Fruit fly (Drosophila melanogaster): Measurements from ENCODE around the gene CG17271.

The CG17271 gene

dm6 chr3R:20828520-20829415 is 7.1 kb upstream of the CG17271 start (continued):
- TF ChIP-seq mirr (GFP tag; optimal IDR thresholded peaks at IDR 0.05) = peak; percentile 29
- no peak for TF ChIP-seq ssp (GFP tag; IDR thresholded peaks at IDR 0.05)
- peak; percentile 39; the same call in 2 of the 3 replicates for TF ChIP-seq CG34422 (GFP tag; IDR thresholded peaks at IDR 0.05)
- no peak for TF ChIP-seq CG9609 (GFP tag; optimal IDR thresholded peaks at IDR 0.05)
- TF ChIP-seq Hey (tag; optimal IDR thresholded peaks at IDR 0.05) = no peak
- TF ChIP-seq CG6689 (GFP tag; IDR thresholded peaks at IDR 0.05) = no peak
- TF ChIP-seq abd-A (tag; optimal IDR thresholded peaks at IDR 0.05) = peak; percentile 67
- TF ChIP-seq CG33213 (GFP tag; optimal IDR thresholded peaks at IDR 0.05) = no peak
- no peak for TF ChIP-seq gcm2 (GFP tag; optimal IDR thresholded peaks at IDR 0.05)
- TF ChIP-seq CG11085 (GFP tag; IDR thresholded peaks at IDR 0.05) = no peak
- peak; percentile 78 for TF ChIP-seq CG12769 (tag; optimal IDR thresholded peaks at IDR 0.05)
- TF ChIP-seq grn (GFP tag; optimal IDR thresholded peaks at IDR 0.05) = peak; percentile 83
- no peak for TF ChIP-seq ase (GFP tag; IDR thresholded peaks at IDR 0.05)
- peak; percentile 51; the same call in 2 of the 4 replicates for TF ChIP-seq Gug (GFP tag; IDR thresholded peaks at IDR 0.05)
- TF ChIP-seq CG1529 (GFP tag; optimal IDR thresholded peaks at IDR 0.05) = no peak
- 0 out of 2 replicates have a peak, but pooled peaks have one; percentile 20 for TF ChIP-seq Scr (GFP tag; IDR thresholded peaks at IDR 0.05; ENCODE audit: partially characterized antibody)
- TF ChIP-seq cad (GFP tag; optimal IDR thresholded peaks at IDR 0.05) = peak; percentile 4
- TF ChIP-seq CG9932 (GFP tag; IDR thresholded peaks at IDR 0.05) = peak; percentile 34; the same call in 1 of the 2 replicates
- peak; percentile 87 for TF ChIP-seq scrt (GFP tag; optimal IDR thresholded peaks at IDR 0.05)

DNA sequence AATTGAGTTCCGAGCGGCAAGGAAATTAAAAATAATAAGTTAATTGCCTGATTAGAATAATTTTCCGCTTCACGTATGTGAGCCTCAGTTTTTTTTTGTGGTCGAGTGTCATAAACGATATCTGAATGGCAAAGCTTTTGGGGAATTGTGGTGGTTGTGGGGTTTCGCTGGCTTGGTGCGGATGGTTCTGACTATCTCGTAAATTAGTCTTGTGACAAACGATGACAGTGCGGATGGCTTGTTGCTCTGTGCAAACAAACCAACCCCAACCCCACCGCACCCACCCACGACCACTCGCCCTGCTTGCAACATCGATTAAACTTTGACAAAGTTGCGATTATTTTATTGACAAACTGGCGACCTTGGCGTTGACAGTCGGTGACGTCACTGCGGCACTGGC is 5.3 kb upstream of the CG17271 start:
- TF ChIP-seq sna (GFP tag; IDR thresholded peaks at IDR 0.05; ENCODE audit: partially characterized antibody) = no peak
- TF ChIP-seq sc (optimal IDR thresholded peaks at IDR 0.05) = no peak
- no peak for TF ChIP-seq sc (GFP tag; optimal IDR thresholded peaks at IDR 0.05)
- no peak for TF ChIP-seq CG2129 (GFP tag; IDR thresholded peaks at IDR 0.05; ENCODE audit: partially characterized antibody)
- TF ChIP-seq hth (optimal IDR thresholded peaks at IDR 0.05) = no peak
- TF ChIP-seq gcm (GFP tag; optimal IDR thresholded peaks at IDR 0.05) = no peak
- no peak for TF ChIP-seq GATAe (GFP tag; conservative IDR thresholded peaks at IDR 0.05)
- no peak for TF ChIP-seq caup (GFP tag; optimal IDR thresholded peaks at IDR 0.05; ENCODE audit: severe bottlenecking)
- TF ChIP-seq CG18476 (GFP tag; optimal IDR thresholded peaks at IDR 0.05) = no peak
- TF ChIP-seq MBD-R2 (GFP tag; IDR thresholded peaks at IDR 0.05) = 0 out of 2 replicates have a peak, but pooled peaks have one; percentile 13
- TF ChIP-seq HHEX (GFP tag; optimal IDR thresholded peaks at IDR 0.05) = no peak
- no peak for TF ChIP-seq abd-A (tag; optimal IDR thresholded peaks at IDR 0.05)
- TF ChIP-seq bsh (GFP tag; optimal IDR thresholded peaks at IDR 0.05) = no peak
- TF ChIP-seq cwo (GFP tag; optimal IDR thresholded peaks at IDR 0.05) = peak; percentile 48
- peak; percentile 55 for TF ChIP-seq CG10543 (GFP tag; optimal IDR thresholded peaks at IDR 0.05)
- TF ChIP-seq CG10431 (GFP tag; optimal IDR thresholded peaks at IDR 0.05) = no peak
- no peak for TF ChIP-seq CG7372 (GFP tag; IDR thresholded peaks at IDR 0.05)
- TF ChIP-seq sens (GFP tag) = no peak
- no peak for TF ChIP-seq CG6683 (GFP tag; optimal IDR thresholded peaks at IDR 0.05)
- no peak for TF ChIP-seq Asciz (GFP tag; optimal IDR thresholded peaks at IDR 0.05)
- no peak for TF ChIP-seq CG17328 (GFP tag; IDR thresholded peaks at IDR 0.05)
- TF ChIP-seq CG6813 (GFP tag; optimal IDR thresholded peaks at IDR 0.05) = no peak
- no peak for TF ChIP-seq CG11456 (GFP tag; IDR thresholded peaks at IDR 0.05)
- peak; percentile 46 for TF ChIP-seq mirr (GFP tag; optimal IDR thresholded peaks at IDR 0.05)
- TF ChIP-seq CG12155 (GFP tag; optimal IDR thresholded peaks at IDR 0.05) = no peak
- no peak for TF ChIP-seq Hmr (GFP tag; optimal IDR thresholded peaks at IDR 0.05)
- 0 out of 3 replicates have a peak, but pooled peaks have one; percentile 19 for TF ChIP-seq CG2199 (GFP tag; IDR thresholded peaks at IDR 0.05)
- TF ChIP-seq trem (tag; optimal IDR thresholded peaks at IDR 0.05) = no peak
- TF ChIP-seq CG7745 (tag; optimal IDR thresholded peaks at IDR 0.05) = no peak
- TF ChIP-seq crol (GFP tag; IDR thresholded peaks at IDR 0.05) = peak; percentile 53
- TF ChIP-seq CG10321 (GFP tag; IDR thresholded peaks at IDR 0.05) = no peak
- TF ChIP-seq CG2875 (GFP tag; optimal IDR thresholded peaks at IDR 0.05) = no peak
